Fruit fly (Drosophila melanogaster) whole organism, embryonic: ENCODE measurements around the gene cup.

Experiments used
- Bgb ChIP-seq: fragments of 200-800 bp; sonication (Bioruptor generic); IDR thresholded peaks from 2 replicates; pipeline ENCODE4 v1.3.6; 2022; ENCODE audit warnings: missing biosample characterization, missing genetic modification characterization; ENCODE audit not compliant: partially characterized antibody
- BtbVII ChIP-seq: fragments of 200-800 bp; sonication (Bioruptor generic); optimal IDR thresholded peaks from 3 replicates; lab custom pipeline; 2017; ENCODE audit warnings: missing biosample characterization, mild to moderate bottlenecking, missing genetic modification characterization
- CG13287 ChIP-seq: fragments of 200-800 bp; sonication (Bioruptor generic); IDR thresholded peaks from 2 replicates; pipeline ENCODE4 v1.3.6; 2022; ENCODE audit warnings: missing biosample characterization, missing genetic modification characterization; ENCODE audit not compliant: partially characterized antibody
- CG14860 ChIP-seq: fragments of 200-800 bp; sonication (Bioruptor generic); IDR thresholded peaks from 3 replicates; pipeline ENCODE4 v1.3.6; 2022; ENCODE audit warnings: missing biosample characterization, missing genetic modification characterization; ENCODE audit not compliant: partially characterized antibody
- CG15479 ChIP-seq: fragments of 200-800 bp; sonication (Bioruptor generic); optimal IDR thresholded peaks from 3 replicates; lab custom pipeline; 2019; ENCODE audit warnings: missing biosample characterization, mild to moderate bottlenecking, missing genetic modification characterization, moderate library complexity
- CG16813 ChIP-seq: fragments of 200-800 bp; sonication (Bioruptor generic); IDR thresholded peaks from 3 replicates; pipeline ENCODE4 v1.3.6; 2022; ENCODE audit warnings: missing biosample characterization, missing genetic modification characterization; ENCODE audit not compliant: partially characterized antibody
- CG17186 ChIP-seq: fragments of 200-800 bp; sonication (Bioruptor generic); optimal IDR thresholded peaks from 3 replicates; lab custom pipeline; 2017; ENCODE audit warnings: missing biosample characterization, missing genetic modification reagents, missing genetic modification characterization
- CG18262 ChIP-seq: fragments of 200-800 bp; optimal IDR thresholded peaks from 3 replicates; lab custom pipeline; 2019; ENCODE audit warnings: missing biosample characterization, mild to moderate bottlenecking, missing genetic modification characterization, moderate library complexity
- CG6791 ChIP-seq: fragments of 200-800 bp; sonication (Bioruptor generic); IDR thresholded peaks from 3 replicates; pipeline ENCODE4 v1.3.6; 2022; ENCODE audit warnings: missing biosample characterization, missing genetic modification characterization; ENCODE audit not compliant: partially characterized antibody
- CG7357 ChIP-seq: fragments of 200-800 bp; sonication (Bioruptor generic); IDR thresholded peaks from 3 replicates; pipeline ENCODE4 v1.3.6; 2022; ENCODE audit warnings: missing biosample characterization, missing genetic modification characterization
- CG7963 ChIP-seq: fragments of 200-800 bp; sonication (Bioruptor generic); IDR thresholded peaks from 3 replicates; pipeline ENCODE4 v1.3.6; 2022; ENCODE audit warnings: missing biosample characterization, missing genetic modification characterization; ENCODE audit not compliant: partially characterized antibody
- CG8290 ChIP-seq, 3 experiments: fragments of 200-800 bp; sonication (Bioruptor generic); optimal IDR thresholded peaks; 2 replicates each; lab custom pipeline; 2016 to 2019; ENCODE audit warnings: missing biosample characterization in 3 of 3, missing genetic modification characterization in 3 of 3, mild to moderate bottlenecking in 2 of 3, moderate library complexity in 1 of 3
- Dll ChIP-seq: fragments of 200-800 bp; sonication (Bioruptor generic); IDR thresholded peaks from 4 replicates; pipeline ENCODE4 v1.3.6; 2022; ENCODE audit warnings: missing biosample characterization, missing genetic modification characterization; ENCODE audit not compliant: partially characterized antibody
- Doc3 ChIP-seq: fragments of 200-800 bp; sonication (Bioruptor generic); IDR thresholded peaks from 3 replicates; pipeline ENCODE4 v1.3.6; 2022; ENCODE audit warnings: missing biosample characterization, missing genetic modification characterization; ENCODE audit not compliant: partially characterized antibody
- HLH4C ChIP-seq: fragments of 200-800 bp; sonication (Bioruptor generic); IDR thresholded peaks from 3 replicates; pipeline ENCODE4 v1.3.6; 2022; ENCODE audit warnings: missing biosample characterization, missing genetic modification characterization; ENCODE audit not compliant: partially characterized antibody
- MBD-R2 ChIP-seq: fragments of 200-800 bp; sonication (Bioruptor generic); IDR thresholded peaks from 2 replicates; pipeline ENCODE4 v1.3.6; 2022; ENCODE audit warnings: missing biosample characterization, missing genetic modification characterization
- Neu2 ChIP-seq: fragments of 200-800 bp; sonication (Bioruptor generic); optimal IDR thresholded peaks from 3 replicates; lab custom pipeline; 2016; ENCODE audit warnings: missing biosample characterization, missing genetic modification characterization, borderline replicate concordance
- Pdp1 ChIP-seq, 2 experiments: fragments of 200-800 bp; sonication (Bioruptor generic); optimal IDR thresholded peaks; 3 replicates each; lab custom pipeline; 2016; ENCODE audit warnings: missing biosample characterization in 2 of 2, missing genetic modification characterization in 2 of 2, mild to moderate bottlenecking in 1 of 2, moderate library complexity in 1 of 2
- Poxn ChIP-seq: fragments of 200-800 bp; sonication (Bioruptor generic); IDR thresholded peaks from 2 replicates; pipeline ENCODE4 v1.3.6; 2022; ENCODE audit warnings: missing biosample characterization, missing genetic modification characterization
- ato ChIP-seq: fragments of 200-800 bp; sonication (Bioruptor generic); IDR thresholded peaks from 2 replicates; pipeline ENCODE4 v1.3.6; 2022; ENCODE audit warnings: missing biosample characterization, missing genetic modification characterization; ENCODE audit not compliant: partially characterized antibody
- bbx ChIP-seq: fragments of 200-800 bp; sonication (Bioruptor generic); IDR thresholded peaks from 2 replicates; pipeline ENCODE4 v1.3.6; 2022; ENCODE audit warnings: missing biosample characterization, missing genetic modification characterization; ENCODE audit not compliant: partially characterized antibody
- chinmo ChIP-seq: fragments of 200-800 bp; sonication (Bioruptor generic); IDR thresholded peaks from 4 replicates; pipeline ENCODE4 v1.3.6; 2022; ENCODE audit warnings: missing biosample characterization, missing genetic modification characterization; ENCODE audit not compliant: partially characterized antibody
- crp ChIP-seq, 2 experiments: fragments of 200-800 bp; sonication (Bioruptor generic); optimal IDR thresholded peaks; 2 replicates in 1 of 2; 3 replicates in 1 of 2; lab custom pipeline; 2017; ENCODE audit warnings: missing biosample characterization in 2 of 2, missing genetic modification characterization in 2 of 2, mild to moderate bottlenecking in 1 of 2, moderate library complexity in 1 of 2
- exex ChIP-seq: fragments of 200-800 bp; sonication (Bioruptor generic); optimal IDR thresholded peaks from 4 replicates; lab custom pipeline; 2018; ENCODE audit warnings: missing biosample characterization, mild to moderate bottlenecking, missing genetic modification characterization, moderate library complexity
- fu2 ChIP-seq: fragments of 200-800 bp; sonication (Bioruptor generic); optimal IDR thresholded peaks from 2 replicates; lab custom pipeline; 2016; ENCODE audit warnings: missing biosample characterization, missing genetic modification characterization
- hb ChIP-seq: fragments of 200-800 bp; sonication (Bioruptor generic); IDR thresholded peaks from 3 replicates; pipeline ENCODE4 v1.3.6; 2022; ENCODE audit warnings: missing biosample characterization, missing genetic modification characterization; ENCODE audit not compliant: partially characterized antibody
- hbn ChIP-seq: fragments of 200-800 bp; sonication (Bioruptor generic); IDR thresholded peaks from 2 replicates; pipeline ENCODE4 v1.3.6; 2022; ENCODE audit warnings: missing biosample characterization, missing genetic modification characterization; ENCODE audit not compliant: partially characterized antibody
- hth ChIP-seq: fragments of >200 bp; optimal IDR thresholded peaks from 2 replicates; lab custom pipeline; 2017; ENCODE audit warnings: inconsistent platforms
- inv ChIP-seq: fragments of 200-800 bp; sonication (Bioruptor generic); IDR thresholded peaks from 2 replicates; pipeline ENCODE4 v1.3.6; 2022; ENCODE audit warnings: missing biosample characterization, missing genetic modification characterization; ENCODE audit not compliant: partially characterized antibody
- nerfin-2 ChIP-seq: fragments of 200-800 bp; sonication (Bioruptor generic); IDR thresholded peaks from 2 replicates; pipeline ENCODE4 v1.3.6; 2022; ENCODE audit warnings: missing biosample characterization, missing genetic modification characterization; ENCODE audit not compliant: partially characterized antibody
- pzg ChIP-seq: fragments of 200-800 bp; sonication (Bioruptor generic); optimal IDR thresholded peaks from 3 replicates; lab custom pipeline; 2018; ENCODE audit warnings: missing biosample characterization, mild to moderate bottlenecking, missing genetic modification characterization, moderate library complexity
- row ChIP-seq: fragments of 200-800 bp; sonication (Bioruptor generic); IDR thresholded peaks from 3 replicates; pipeline ENCODE4 v1.3.6; 2022; ENCODE audit warnings: missing biosample characterization, missing genetic modification characterization
- sna ChIP-seq: fragments of 200-800 bp; sonication (Bioruptor generic); IDR thresholded peaks from 2 replicates; pipeline ENCODE4 v1.3.6; 2022; ENCODE audit warnings: missing biosample characterization, missing genetic modification characterization; ENCODE audit not compliant: partially characterized antibody
- ttk ChIP-seq: fragments of 200-800 bp; sonication (Bioruptor generic); IDR thresholded peaks from 2 replicates; pipeline ENCODE4 v2.1.2; 2022; ENCODE audit warnings: missing biosample characterization, missing genetic modification characterization
- vnd ChIP-seq: fragments of 200-800 bp; sonication (Bioruptor generic); IDR thresholded peaks from 3 replicates; pipeline ENCODE4 v1.3.6; 2022; ENCODE audit warnings: missing biosample characterization, missing genetic modification characterization; ENCODE audit not compliant: partially characterized antibody
- zen2 ChIP-seq: fragments of 200-800 bp; sonication (Bioruptor generic); IDR thresholded peaks from 3 replicates; pipeline ENCODE4 v1.3.6; 2022; ENCODE audit warnings: missing biosample characterization, missing genetic modification characterization; ENCODE audit not compliant: partially characterized antibody

The cup gene

DNA sequence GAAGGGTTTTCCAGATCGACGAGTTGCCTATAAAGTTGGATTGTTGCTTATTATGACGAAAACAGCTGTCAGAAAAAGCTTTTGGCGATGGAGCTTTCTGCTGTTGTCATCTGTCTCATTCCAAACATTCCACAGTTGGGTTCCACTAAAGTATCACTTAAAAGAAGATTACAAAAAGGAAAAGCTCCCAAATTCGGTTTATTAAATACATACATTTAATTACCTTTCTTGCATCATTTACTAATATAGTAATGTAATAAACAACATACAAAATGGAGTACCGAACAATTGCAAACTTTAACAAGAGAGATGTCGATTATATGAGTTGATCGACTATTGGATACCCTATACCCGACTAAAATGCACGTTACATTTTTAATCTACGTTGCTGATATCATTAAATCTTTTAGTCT lies 7.2 kb upstream of the cup start, which contains the start of gene CG31633 (continued):
- TF ChIP-seq sna (GFP tag; lab: Robert Waterston, UW) (peak; percentile 78; the same call in 1 of the 2 replicates), nerfin-2 (GFP tag; lab: Robert Waterston, UW) (peak; percentile 91), MBD-R2 (peak; percentile 54; the same call in 1 of the 2 replicates), bbx (GFP tag; lab: Robert Waterston, UW) (peak; percentile 70), fu2 (GFP tag; lab: Kevin White, UChicago) (no peak), crp (GFP tag; optimal IDR thresholded peaks at IDR 0.05; lab: Kevin White, UChicago) (peak in 1 of 2 experiments; percentile 79), Dll (GFP tag; lab: Robert Waterston, UW) (peak; percentile 71), ttk (no peak), Pdp1 (GFP tag; optimal IDR thresholded peaks at IDR 0.05; lab: Kevin White, UChicago) (peak in 1 of 2 experiments; percentile 48), HLH4C (peak; percentile 94), CG6791 (GFP tag; lab: Robert Waterston, UW) (peak; percentile 72; the same call in 2 of the 3 replicates), CG14860 (GFP tag; lab: Robert Waterston, UW) (peak; percentile 85), vnd (peak; percentile 77), CG7357 (GFP tag; lab: Robert Waterston, UW) (no peak), Neu2 (GFP tag; lab: Kevin White, UChicago) (no peak), CG13287 (GFP tag; lab: Robert Waterston, UW) (peak; percentile 84), zen2 (GFP tag; lab: Robert Waterston, UW) (peak; percentile 53; the same call in 2 of the 3 replicates), CG8290 (GFP tag; optimal IDR thresholded peaks at IDR 0.05; lab: Kevin White, UChicago) (peak; percentile 42), CG8290 (tag; optimal IDR thresholded peaks at IDR 0.05; lab: Kevin White, UChicago) (no peak), CG15479 (no peak), row (0 out of 3 replicates have a peak, but pooled peaks have one; percentile 15), exex (peak; percentile 61), CG7963 (peak; percentile 82), CG18262 (tag; lab: Kevin White, UChicago) (no peak), hbn (GFP tag; lab: Robert Waterston, UW) (peak; percentile 56; the same call in 1 of the 2 replicates), inv (GFP tag; lab: Robert Waterston, UW) (peak; percentile 40; the same call in 1 of the 2 replicates), CG17186 (GFP tag; lab: Kevin White, UChicago) (no peak), pzg (GFP tag; lab: Kevin White, UChicago) (peak; percentile 10), hth (lab: Kevin White, UChicago) (no peak), hb (peak; percentile 85), chinmo (GFP tag; lab: Robert Waterston, UW) (peak; percentile 80; the same call in 1 of the 4 replicates), Doc3 (GFP tag; lab: Robert Waterston, UW) (peak; percentile 60; the same call in 1 of the 3 replicates), BtbVII (GFP tag; lab: Kevin White, UChicago) (no peak), Poxn (GFP tag; lab: Robert Waterston, UW) (no peak), Bgb (GFP tag; lab: Robert Waterston, UW) (peak; percentile 73), ato (GFP tag; lab: Robert Waterston, UW) (peak; percentile 89), CG16813 (GFP tag; lab: Robert Waterston, UW) (peak; percentile 70)
